Worm (Caenorhabditis elegans): Measurements from ENCODE around the gene F19H6.4.

DNA sequence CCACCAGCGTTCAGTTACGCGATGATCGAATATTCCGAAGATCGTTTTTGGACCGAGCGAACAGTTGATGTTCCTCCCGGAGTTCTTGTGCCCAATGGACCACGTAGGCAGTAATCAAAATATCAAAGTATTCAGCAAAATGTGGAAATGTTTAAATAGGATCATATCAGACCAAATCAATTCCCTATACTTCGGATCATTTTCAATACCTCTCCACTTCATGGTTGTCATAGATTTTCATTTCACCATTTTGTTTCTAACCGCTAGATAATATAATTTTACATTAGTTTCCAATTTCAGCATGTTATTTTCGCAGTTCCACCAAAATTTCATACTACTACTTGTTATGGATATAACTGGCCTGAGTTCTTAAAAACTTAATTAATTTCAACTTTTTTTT lies 47.9 kb upstream of the F19H6.4 start:
- TF ChIP-seq ceh-83 (GFP tag; optimal IDR thresholded peaks at IDR 0.05) = no peak
- TF ChIP-seq lin-32 (GFP tag; optimal IDR thresholded peaks at IDR 0.05) = no peak
- TF ChIP-seq nhr-76 (tag; optimal IDR thresholded peaks at IDR 0.05) = no peak
- TF ChIP-seq nhr-237 (tag; optimal IDR thresholded peaks at IDR 0.05) = no peak
- no peak for TF ChIP-seq blmp-1 (tag; optimal IDR thresholded peaks at IDR 0.05)

All from whole organism, mixed stage, embryonic.